Worm (Caenorhabditis elegans): ENCODE results near the gene F54B11.10.

- no peak for TF ChIP-seq nhr-76 (tag; optimal IDR thresholded peaks at IDR 0.05)
- no peak for TF ChIP-seq daf-12 (tag; optimal IDR thresholded peaks at IDR 0.05)
- no peak for TF ChIP-seq ztf-11 (tag; optimal IDR thresholded peaks at IDR 0.05)
- no peak for TF ChIP-seq elt-1 (tag; optimal IDR thresholded peaks at IDR 0.05)
- no peak for TF ChIP-seq snpc-4 (tag; optimal IDR thresholded peaks at IDR 0.05)
- no peak for TF ChIP-seq ceh-16 (tag; optimal IDR thresholded peaks at IDR 0.05)
- TF ChIP-seq unc-62 (GFP tag; optimal IDR thresholded peaks at IDR 0.05) = peak; percentile 24
- TF ChIP-seq nhr-28 (tag; optimal IDR thresholded peaks at IDR 0.05) = no peak
- TF ChIP-seq tbx-2 (tag; optimal IDR thresholded peaks at IDR 0.05) = no peak
- no peak for TF ChIP-seq nhr-12 (tag; optimal IDR thresholded peaks at IDR 0.05)
- TF ChIP-seq nhr-237 (tag; optimal IDR thresholded peaks at IDR 0.05) = no peak
- TF ChIP-seq ama-1 (optimal IDR thresholded peaks at IDR 0.05) = no peak
- no peak for TF ChIP-seq nhr-67 (tag; optimal IDR thresholded peaks at IDR 0.05)
- peak; percentile 60 for TF ChIP-seq lin-39 (tag; optimal IDR thresholded peaks at IDR 0.05)
These were observed 2.0 kb downstream of the F54B11.10 start for ce11 chrX:13583895-13584344.

All from whole organism, L3 larva.